Fruit fly (Drosophila melanogaster) whole organism, embryonic: ENCODE data around the gene Acp32CD.

ENCODE experiments used
- Asciz ChIP-seq: fragments of 200-800 bp; sonication (Bioruptor generic); optimal IDR thresholded peaks from 2 replicates; lab custom pipeline; 2017; ENCODE audit warnings: missing biosample characterization, mild to moderate bottlenecking, missing genetic modification characterization, missing genetic modification reagents
- BtbVII ChIP-seq: fragments of 200-800 bp; sonication (Bioruptor generic); optimal IDR thresholded peaks from 3 replicates; lab custom pipeline; 2017; ENCODE audit warnings: missing biosample characterization, mild to moderate bottlenecking, missing genetic modification characterization
- C15 ChIP-seq: fragments of 200-800 bp; sonication (Bioruptor generic); IDR thresholded peaks from 3 replicates; pipeline ENCODE4 v1.3.6; 2022; ENCODE audit warnings: missing biosample characterization, missing genetic modification characterization
- CG10565 ChIP-seq: fragments of 200-800 bp; sonication (Bioruptor generic); optimal IDR thresholded peaks from 3 replicates; lab custom pipeline; 2016; ENCODE audit warnings: missing biosample characterization, mild to moderate bottlenecking, missing genetic modification characterization
- CG11695 ChIP-seq: fragments of 200-800 bp; sonication (Bioruptor generic); IDR thresholded peaks from 3 replicates; pipeline ENCODE4 v1.3.6; 2022; ENCODE audit warnings: missing biosample characterization, missing genetic modification characterization
- CG12659 ChIP-seq: fragments of 200-800 bp; sonication (Bioruptor generic); optimal IDR thresholded peaks from 3 replicates; lab custom pipeline; 2017; ENCODE audit warnings: mild to moderate bottlenecking, missing biosample characterization, missing genetic modification reagents, missing genetic modification characterization
- CG14667 ChIP-seq: fragments of 200-800 bp; sonication (Bioruptor generic); IDR thresholded peaks from 2 replicates; pipeline ENCODE4 v1.3.6; 2022; ENCODE audit warnings: missing biosample characterization, missing genetic modification characterization
- CG16813 ChIP-seq: fragments of 200-800 bp; sonication (Bioruptor generic); IDR thresholded peaks from 3 replicates; pipeline ENCODE4 v1.3.6; 2022; ENCODE audit warnings: missing biosample characterization, missing genetic modification characterization; ENCODE audit not compliant: partially characterized antibody
- CG17361 ChIP-seq: fragments of 200-800 bp; sonication (Bioruptor generic); IDR thresholded peaks from 3 replicates; pipeline ENCODE4 v1.3.6; 2022; ENCODE audit warnings: missing biosample characterization, missing genetic modification characterization
- CG17385 ChIP-seq: fragments of 200-800 bp; sonication (Bioruptor generic); optimal IDR thresholded peaks from 3 replicates; lab custom pipeline; 2018; ENCODE audit warnings: missing biosample characterization, mild to moderate bottlenecking, missing genetic modification characterization
- CG1832 ChIP-seq: fragments of 200-800 bp; sonication (Bioruptor generic); optimal IDR thresholded peaks from 2 replicates; lab custom pipeline; 2017; ENCODE audit warnings: missing biosample characterization, mild to moderate bottlenecking, missing genetic modification characterization, inconsistent platforms
- CG2889 ChIP-seq: fragments of 200-800 bp; sonication (Bioruptor generic); IDR thresholded peaks from 3 replicates; pipeline ENCODE4 v1.3.6; 2022; ENCODE audit warnings: missing biosample characterization, missing genetic modification characterization
- CG3065 ChIP-seq: fragments of 200-800 bp; sonication (Bioruptor generic); optimal IDR thresholded peaks from 2 replicates; lab custom pipeline; 2016; ENCODE audit warnings: missing biosample characterization, missing genetic modification characterization
- CG32772 ChIP-seq: fragments of 200-800 bp; sonication (Bioruptor generic); IDR thresholded peaks from 2 replicates; pipeline ENCODE4 v1.3.6; 2022; ENCODE audit warnings: missing biosample characterization, missing genetic modification characterization
- CG33213 ChIP-seq: fragments of 200-800 bp; sonication (Bioruptor generic); optimal IDR thresholded peaks from 3 replicates; lab custom pipeline; 2016; ENCODE audit warnings: missing biosample characterization, missing genetic modification characterization
- CG5180 ChIP-seq: fragments of 200-800 bp; sonication (Bioruptor generic); optimal IDR thresholded peaks from 3 replicates; lab custom pipeline; 2017; ENCODE audit warnings: missing biosample characterization, missing genetic modification characterization, mild to moderate bottlenecking, moderate library complexity, missing genetic modification reagents
- CG6654 ChIP-seq: fragments of 200-800 bp; sonication (Bioruptor generic); optimal IDR thresholded peaks from 2 replicates; lab custom pipeline; 2017; ENCODE audit warnings: missing biosample characterization, mild to moderate bottlenecking, missing genetic modification characterization
- CG6791 ChIP-seq: fragments of 200-800 bp; sonication (Bioruptor generic); IDR thresholded peaks from 3 replicates; pipeline ENCODE4 v1.3.6; 2022; ENCODE audit warnings: missing biosample characterization, missing genetic modification characterization; ENCODE audit not compliant: partially characterized antibody
- CG7745 ChIP-seq: fragments of 200-800 bp; sonication (Bioruptor generic); optimal IDR thresholded peaks from 2 replicates; lab custom pipeline; 2018; ENCODE audit warnings: missing biosample characterization, mild to moderate bottlenecking, missing genetic modification characterization, moderate library complexity
- CG7928 ChIP-seq: fragments of 200-800 bp; sonication (Bioruptor generic); optimal IDR thresholded peaks from 2 replicates; lab custom pipeline; 2017; ENCODE audit warnings: missing biosample characterization, mild to moderate bottlenecking, missing genetic modification characterization
- CG8089 ChIP-seq: fragments of 200-800 bp; sonication (Bioruptor generic); optimal IDR thresholded peaks from 3 replicates; lab custom pipeline; 2016; ENCODE audit warnings: missing biosample characterization, missing genetic modification characterization
- CG9797 ChIP-seq: fragments of 200-800 bp; sonication (Bioruptor generic); optimal IDR thresholded peaks from 3 replicates; lab custom pipeline; 2018; ENCODE audit warnings: missing biosample characterization, mild to moderate bottlenecking, missing genetic modification characterization
- Dfd ChIP-seq, 2 experiments: fragments of >200 bp; optimal IDR thresholded peaks; 2 replicates each; lab custom pipeline; 2017; ENCODE audit warnings: missing biosample characterization in 2 of 2, missing genetic modification characterization in 2 of 2
- Ets97D ChIP-seq: fragments of 200-800 bp; sonication (Bioruptor generic); optimal IDR thresholded peaks from 3 replicates; lab custom pipeline; 2016; ENCODE audit warnings: missing biosample characterization, missing genetic modification characterization
- Fer2 ChIP-seq: fragments of 200-800 bp; sonication (Bioruptor generic); optimal IDR thresholded peaks from 2 replicates; lab custom pipeline; 2018; ENCODE audit warnings: missing biosample characterization, mild to moderate bottlenecking, missing genetic modification characterization, moderate library complexity
- GATAe ChIP-seq: fragments of 200-800 bp; sonication (Bioruptor generic); conservative IDR thresholded peaks from 2 replicates; pipeline ENCODE4 v1.3.6; 2022; ENCODE audit warnings: missing biosample characterization, missing genetic modification characterization
- H15 ChIP-seq: fragments of 200-800 bp; sonication (Bioruptor generic); IDR thresholded peaks from 3 replicates; pipeline ENCODE4 v1.3.6; 2022; ENCODE audit warnings: missing biosample characterization, missing genetic modification characterization
- Med ChIP-seq: fragments of 200-800 bp; sonication (Bioruptor generic); peaks from one replicate; lab custom pipeline; 2016; ENCODE audit warnings: missing biosample characterization, missing genetic modification characterization, mild to moderate bottlenecking, inconsistent platforms, moderate library complexity
- NC2α ChIP-seq: fragments of 200-800 bp; sonication (Bioruptor generic); optimal IDR thresholded peaks from 2 replicates; lab custom pipeline; 2016; ENCODE audit warnings: missing biosample characterization, missing genetic modification characterization
- NC2β ChIP-seq: fragments of 200-800 bp; sonication (Bioruptor generic); optimal IDR thresholded peaks from 2 replicates; lab custom pipeline; 2016; ENCODE audit warnings: missing biosample characterization, missing genetic modification characterization
- Six4 ChIP-seq: fragments of 200-800 bp; sonication (Bioruptor generic); optimal IDR thresholded peaks from 2 replicates; lab custom pipeline; 2016; ENCODE audit warnings: missing biosample characterization, missing genetic modification characterization
- Tbp ChIP-seq: fragments of >200 bp; optimal IDR thresholded peaks from 2 replicates; lab custom pipeline; 2018; ENCODE audit warnings: missing biosample characterization, missing genetic modification characterization
- ab ChIP-seq: fragments of 200-800 bp; sonication (Bioruptor generic); optimal IDR thresholded peaks from 2 replicates; lab custom pipeline; 2016; ENCODE audit warnings: missing biosample characterization, missing genetic modification characterization
- bigmax ChIP-seq: fragments of 200-800 bp; sonication (Bioruptor generic); optimal IDR thresholded peaks from 2 replicates; lab custom pipeline; 2018; ENCODE audit warnings: missing biosample characterization, mild to moderate bottlenecking, missing genetic modification characterization
- cg ChIP-seq: fragments of 200-800 bp; sonication (Bioruptor generic); optimal IDR thresholded peaks from 3 replicates; lab custom pipeline; 2019; ENCODE audit warnings: missing biosample characterization, mild to moderate bottlenecking, missing genetic modification characterization, moderate library complexity
- da ChIP-seq: fragments of 200-800 bp; sonication (Bioruptor generic); optimal IDR thresholded peaks from 2 replicates; lab custom pipeline; 2016; ENCODE audit warnings: missing biosample characterization, missing genetic modification characterization
- dimm ChIP-seq: fragments of 200-800 bp; sonication (Bioruptor generic); IDR thresholded peaks from 2 replicates; pipeline ENCODE4 v1.3.6; 2022; ENCODE audit warnings: missing biosample characterization, missing genetic modification characterization
- dmrt11E ChIP-seq: fragments of 200-800 bp; sonication (Bioruptor generic); optimal IDR thresholded peaks from 3 replicates; lab custom pipeline; 2018; ENCODE audit warnings: missing biosample characterization, mild to moderate bottlenecking, missing genetic modification characterization, moderate library complexity
- fd102C ChIP-seq: fragments of 200-800 bp; sonication (Bioruptor generic); optimal IDR thresholded peaks from 2 replicates; lab custom pipeline; 2018; ENCODE audit warnings: missing biosample characterization, mild to moderate bottlenecking, missing genetic modification characterization, moderate library complexity
- fru ChIP-seq: fragments of >200 bp; optimal IDR thresholded peaks from 2 replicates; lab custom pipeline; 2017
- kni ChIP-seq: fragments of 200-800 bp; sonication (Bioruptor generic); optimal IDR thresholded peaks from 3 replicates; lab custom pipeline; 2017; ENCODE audit warnings: mild to moderate bottlenecking, missing biosample characterization, missing genetic modification reagents, missing genetic modification characterization
- nmo ChIP-seq: fragments of 200-800 bp; sonication (Bioruptor generic); optimal IDR thresholded peaks from 2 replicates; lab custom pipeline; 2018; ENCODE audit warnings: missing biosample characterization, mild to moderate bottlenecking, missing genetic modification characterization, moderate library complexity
- pum ChIP-seq: fragments of 200-800 bp; sonication (Bioruptor generic); optimal IDR thresholded peaks from 2 replicates; lab custom pipeline; 2016; ENCODE audit warnings: missing biosample characterization, missing genetic modification characterization
- seq ChIP-seq: fragments of 200-800 bp; sonication (Bioruptor generic); IDR thresholded peaks from 2 replicates; pipeline ENCODE4 v1.3.6; 2022; ENCODE audit warnings: missing biosample characterization, missing genetic modification characterization
- stc ChIP-seq: fragments of 200-800 bp; sonication (Bioruptor generic); IDR thresholded peaks from 2 replicates; pipeline ENCODE4 v1.3.6; 2022; ENCODE audit warnings: missing biosample characterization, missing genetic modification characterization
- stwl ChIP-seq: fragments of 200-800 bp; sonication (Bioruptor generic); optimal IDR thresholded peaks from 3 replicates; lab custom pipeline; 2018; ENCODE audit warnings: missing biosample characterization, mild to moderate bottlenecking, missing genetic modification characterization, moderate library complexity
- trem ChIP-seq: fragments of 200-800 bp; optimal IDR thresholded peaks from 3 replicates; lab custom pipeline; 2019; ENCODE audit warnings: missing biosample characterization, mild to moderate bottlenecking, missing genetic modification characterization, moderate library complexity
- unpg ChIP-seq: fragments of 200-800 bp; sonication (Bioruptor generic); optimal IDR thresholded peaks from 3 replicates; lab custom pipeline; 2018; ENCODE audit warnings: missing biosample characterization, mild to moderate bottlenecking, missing genetic modification characterization, moderate library complexity
- vnd ChIP-seq: fragments of 200-800 bp; sonication (Bioruptor generic); IDR thresholded peaks from 3 replicates; pipeline ENCODE4 v1.3.6; 2022; ENCODE audit warnings: missing biosample characterization, missing genetic modification characterization; ENCODE audit not compliant: partially characterized antibody
- wek ChIP-seq: fragments of 200-800 bp; sonication (Bioruptor generic); optimal IDR thresholded peaks from 3 replicates; lab custom pipeline; 2018; ENCODE audit warnings: missing biosample characterization, mild to moderate bottlenecking, missing genetic modification characterization, moderate library complexity

Gene Acp32CD

DNA sequence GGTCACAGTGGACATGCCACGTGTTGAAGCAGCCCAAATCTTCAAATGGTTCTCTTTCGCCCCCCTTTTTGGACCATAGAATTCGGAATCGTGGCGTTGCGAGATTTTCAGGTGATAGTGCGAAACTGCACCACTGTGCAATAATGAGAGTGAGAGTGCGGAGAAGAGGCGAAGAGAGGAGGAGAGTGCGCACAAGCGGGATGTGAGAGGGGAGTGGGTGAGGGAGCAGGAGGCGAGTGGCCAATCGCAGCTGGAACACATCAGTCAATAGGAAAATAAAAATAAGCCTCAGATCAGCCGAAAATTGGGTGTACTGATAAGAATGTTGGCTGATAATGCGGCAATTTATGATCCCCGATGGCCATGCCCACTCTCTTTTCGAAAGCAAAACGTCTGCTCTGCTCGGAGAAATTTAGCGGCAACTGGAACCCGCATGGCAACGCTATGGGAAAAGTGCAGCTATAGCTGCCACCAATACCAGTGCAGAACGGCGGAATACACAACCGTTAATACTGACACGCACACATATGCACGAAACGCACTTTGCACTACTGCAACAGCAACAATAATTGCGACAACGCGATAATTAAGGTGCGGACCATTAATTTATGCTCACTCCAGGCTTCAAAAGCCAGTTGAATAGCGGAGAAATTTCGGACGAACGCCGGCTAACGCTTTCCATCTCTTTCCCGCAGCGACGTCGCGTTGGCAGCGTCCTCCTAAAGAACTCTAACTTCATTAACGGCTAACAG is 48.0 kb upstream of the Acp32CD start (continued):
- TF ChIP-seq CG7745 (tag; lab: Kevin White, UChicago) (no peak), trem (tag; lab: Kevin White, UChicago) (peak; percentile 90), unpg (no peak), CG3065 (GFP tag; lab: Kevin White, UChicago) (peak; percentile 19), CG5180 (GFP tag; lab: Kevin White, UChicago) (no peak), wek (GFP tag; lab: Kevin White, UChicago) (no peak), CG9797 (GFP tag; lab: Kevin White, UChicago) (no peak), Ets97D (no peak), stc (no peak), CG6654 (no peak), nmo (GFP tag; lab: Kevin White, UChicago) (no peak), ab (GFP tag; lab: Kevin White, UChicago) (no peak), Fer2 (tag; lab: Kevin White, UChicago) (no peak), CG33213 (GFP tag; lab: Kevin White, UChicago) (peak; percentile 1), CG32772 (no peak), CG6791 (peak; percentile 46; the same call in 2 of the 3 replicates), dmrt11E (tag; lab: Kevin White, UChicago) (no peak), stwl (tag; lab: Kevin White, UChicago) (no peak), Dfd (GFP tag; optimal IDR thresholded peaks at IDR 0.05; lab: Kevin White, UChicago) (no peak), seq (GFP tag; lab: Robert Waterston, UW) (no peak), H15 (no peak), C15 (GFP tag; lab: Robert Waterston, UW) (no peak), CG17385 (GFP tag; lab: Kevin White, UChicago) (peak; percentile 8), fru (lab: Kevin White, UChicago) (no peak), kni (GFP tag; lab: Kevin White, UChicago) (peak; percentile 64), CG11695 (GFP tag; lab: Robert Waterston, UW) (0 out of 3 replicates have a peak, but pooled peaks have one; percentile 49), CG16813 (GFP tag; lab: Robert Waterston, UW) (0 out of 3 replicates have a peak, but pooled peaks have one; percentile 13), bigmax (no peak), NC2β (GFP tag; lab: Kevin White, UChicago) (no peak), CG2889 (GFP tag; lab: Robert Waterston, UW) (no peak), Tbp (GFP tag; lab: Kevin White, UChicago) (no peak), cg (GFP tag; lab: Kevin White, UChicago) (peak; percentile 87), Med (peak; percentile 89), CG14667 (GFP tag; lab: Robert Waterston, UW) (no peak), CG12659 (peak; percentile 29), fd102C (GFP tag; lab: Kevin White, UChicago) (no peak), CG8089 (GFP tag; lab: Kevin White, UChicago) (no peak), GATAe (GFP tag; lab: Robert Waterston, UW) (no peak), Six4 (GFP tag; lab: Kevin White, UChicago) (no peak), vnd (GFP tag; lab: Robert Waterston, UW) (no peak), CG10565 (GFP tag; lab: Kevin White, UChicago) (no peak), CG1832 (GFP tag; lab: Kevin White, UChicago) (no peak), da (GFP tag; lab: Kevin White, UChicago) (no peak), BtbVII (GFP tag; lab: Kevin White, UChicago) (no peak), Asciz (GFP tag; lab: Kevin White, UChicago) (no peak), CG7928 (GFP tag; lab: Kevin White, UChicago) (no peak), dimm (GFP tag; lab: Robert Waterston, UW) (no peak), NC2α (GFP tag; lab: Kevin White, UChicago) (peak; percentile 6), CG17361 (GFP tag; lab: Robert Waterston, UW) (0 out of 3 replicates have a peak, but pooled peaks have one; percentile 9), pum (GFP tag; lab: Kevin White, UChicago) (no peak)
